Worm (Caenorhabditis elegans) whole organism, young adult: ENCODE measurements around the gene rpl-15.

Experiments used
- B0261.1 ChIP-seq: sonication (generic microtip); optimal IDR thresholded peaks from 2 replicates; lab custom pipeline; 2016; ENCODE audit warnings: mild to moderate bottlenecking, missing genetic modification characterization, moderate library complexity, missing compliant biosample characterization
- B0336.3 ChIP-seq: fragments of 200-800 bp; sonication (Bioruptor generic); IDR thresholded peaks from 2 replicates; pipeline ENCODE4 v1.3.6; 2022; ENCODE audit warnings: missing genetic modification characterization, missing compliant biosample characterization
- C06A6.2 ChIP-seq: fragments of 200-800 bp; sonication (Bioruptor generic); conservative IDR thresholded peaks from 2 replicates; pipeline ENCODE4 v1.3.6; 2022; ENCODE audit warnings: missing genetic modification characterization, missing compliant biosample characterization
- C17E4.6 ChIP-seq: fragments of 200-800 bp; sonication (Bioruptor generic); IDR thresholded peaks from 2 replicates; pipeline ENCODE4 v1.3.6; 2022; ENCODE audit warnings: missing genetic modification reagents, missing genetic modification characterization, missing compliant biosample characterization
- F10E7.11 ChIP-seq: sonication (generic microtip); optimal IDR thresholded peaks from 2 replicates; lab custom pipeline; 2017; ENCODE audit warnings: mild to moderate bottlenecking, missing genetic modification characterization, moderate library complexity, missing compliant biosample characterization
- F23B12.7 ChIP-seq: sonication (generic microtip); optimal IDR thresholded peaks from 2 replicates; lab custom pipeline; 2017; ENCODE audit warnings: missing genetic modification characterization, mild to moderate bottlenecking, missing compliant biosample characterization, antibody characterized with exemption, moderate library complexity; ENCODE audit not compliant: insufficient read depth
- F37B4.10 ChIP-seq: fragments of 200-800 bp; sonication (Bioruptor generic); IDR thresholded peaks from 2 replicates; pipeline ENCODE4 v1.3.6; 2022; ENCODE audit warnings: missing genetic modification characterization, missing compliant biosample characterization
- F55B11.4 ChIP-seq: sonication (generic microtip); optimal IDR thresholded peaks from 2 replicates; lab custom pipeline; 2016; ENCODE audit warnings: missing compliant biosample characterization, missing genetic modification characterization, borderline replicate concordance; ENCODE audit not compliant: insufficient read depth
- Y53F4B.3 ChIP-seq: fragments of 200-800 bp; sonication (Bioruptor generic); IDR thresholded peaks from 2 replicates; pipeline ENCODE4 v1.3.6; 2022; ENCODE audit warnings: missing genetic modification reagents, missing genetic modification characterization, missing compliant biosample characterization
- Y53G8AR.9 ChIP-seq: fragments of 200-800 bp; sonication (Bioruptor generic); conservative IDR thresholded peaks from 2 replicates; pipeline ENCODE4 v1.3.6; 2022; ENCODE audit warnings: missing genetic modification reagents, missing genetic modification characterization, missing compliant biosample characterization
- Y56A3A.18 ChIP-seq: fragments of 200-800 bp; sonication (Bioruptor generic); IDR thresholded peaks from 2 replicates; pipeline ENCODE4 v1.3.6; 2022; ENCODE audit warnings: missing genetic modification reagents, missing genetic modification characterization, missing compliant biosample characterization
- Y95B8A.8 ChIP-seq: fragments of 200-800 bp; sonication (Bioruptor generic); IDR thresholded peaks from 2 replicates; pipeline ENCODE4 v1.3.6; 2022; ENCODE audit warnings: missing genetic modification reagents, missing genetic modification characterization, missing compliant biosample characterization
- ZK185.1 ChIP-seq: sonication (generic microtip); optimal IDR thresholded peaks from 2 replicates; lab custom pipeline; 2016; ENCODE audit warnings: mild to moderate bottlenecking, missing genetic modification characterization, missing compliant biosample characterization; ENCODE audit not compliant: poor library complexity, severe bottlenecking
- aptf-2 ChIP-seq: fragments of 200-800 bp; sonication (Bioruptor generic); conservative IDR thresholded peaks from 2 replicates; pipeline ENCODE4 v1.3.6; 2022; ENCODE audit warnings: missing genetic modification reagents, missing genetic modification characterization, missing compliant biosample characterization
- atf-7 ChIP-seq: sonication (generic microtip); optimal IDR thresholded peaks from 2 replicates; lab custom pipeline; 2017; ENCODE audit warnings: mild to moderate bottlenecking, missing genetic modification characterization, missing compliant biosample characterization
- attf-5 ChIP-seq: fragments of 200-800 bp; sonication (Bioruptor generic); optimal IDR thresholded peaks from 2 replicates; lab custom pipeline; 2018; ENCODE audit warnings: mild to moderate bottlenecking, missing genetic modification characterization, missing compliant biosample characterization
- ccch-3 ChIP-seq: fragments of 200-800 bp; sonication (Bioruptor generic); optimal IDR thresholded peaks from 2 replicates; lab custom pipeline; 2018; ENCODE audit warnings: mild to moderate bottlenecking, missing genetic modification characterization, missing compliant biosample characterization
- ceh-100 ChIP-seq: fragments of 200-800 bp; sonication (Bioruptor generic); IDR thresholded peaks from 2 replicates; pipeline ENCODE4 v1.3.6; 2022; ENCODE audit warnings: missing genetic modification reagents, missing genetic modification characterization, missing compliant biosample characterization
- ceh-40 ChIP-seq: fragments of 200-800 bp; sonication (Bioruptor generic); IDR thresholded peaks from 2 replicates; pipeline ENCODE4 v1.3.6; 2022; ENCODE audit warnings: missing genetic modification characterization, missing compliant biosample characterization
- chd-7 ChIP-seq: sonication (generic microtip); optimal IDR thresholded peaks from 2 replicates; lab custom pipeline; 2016; ENCODE audit warnings: mild to moderate bottlenecking, missing genetic modification characterization, moderate library complexity, missing compliant biosample characterization
- dox-1 ChIP-seq: fragments of 200-800 bp; sonication (Bioruptor generic); IDR thresholded peaks from 2 replicates; pipeline ENCODE4 v1.3.6; 2022; ENCODE audit warnings: missing genetic modification reagents, missing genetic modification characterization, missing compliant biosample characterization
- dpl-1 ChIP-seq: fragments of 150-350 bp; optimal IDR thresholded peaks from 2 replicates; lab custom pipeline; 2014; ENCODE audit warnings: missing biosample characterization, missing genetic modification reagents, missing genetic modification characterization
- fkh-3 ChIP-seq: sonication (generic microtip); optimal IDR thresholded peaks from 2 replicates; lab custom pipeline; 2016; ENCODE audit warnings: mild to moderate bottlenecking, missing genetic modification characterization, missing compliant biosample characterization
- hlh-12 ChIP-seq: sonication (generic microtip); optimal IDR thresholded peaks from 2 replicates; lab custom pipeline; 2016; ENCODE audit warnings: missing genetic modification characterization, missing compliant biosample characterization
- hmg-1.2 ChIP-seq: fragments of 200-800 bp; sonication (Bioruptor generic); IDR thresholded peaks from 2 replicates; pipeline ENCODE4 v1.3.6; 2022; ENCODE audit warnings: missing genetic modification reagents, missing genetic modification characterization, missing compliant biosample characterization
- lag-1 ChIP-seq: fragments of 200-800 bp; sonication (Bioruptor generic); IDR thresholded peaks from 2 replicates; pipeline ENCODE4 v1.3.6; 2022; ENCODE audit warnings: missing genetic modification reagents, missing genetic modification characterization, missing compliant biosample characterization
- let-607 ChIP-seq, 2 experiments: fragments of 200-800 bp in 1 of 2; sonication (Bioruptor generic) in 1 of 2; sonication (generic microtip) in 1 of 2; optimal IDR thresholded peaks; 2 replicates each; lab custom pipeline; 2016 to 2018; ENCODE audit warnings: mild to moderate bottlenecking in 2 of 2, missing compliant biosample characterization in 2 of 2, missing genetic modification characterization in 2 of 2, moderate library complexity in 2 of 2, missing genotype in 1 of 2
- lin-26 ChIP-seq: fragments of 200-800 bp; sonication (Bioruptor generic); IDR thresholded peaks from 2 replicates; pipeline ENCODE4 v1.3.6; 2022; ENCODE audit warnings: missing genetic modification reagents, missing genetic modification characterization, missing compliant biosample characterization
- lin-40 ChIP-seq: sonication (generic microtip); optimal IDR thresholded peaks from 2 replicates; lab custom pipeline; 2016; ENCODE audit warnings: missing genetic modification characterization, mild to moderate bottlenecking, missing compliant biosample characterization, missing genotype, missing genetic modification reagents
- mcd-1 ChIP-seq: fragments of 200-800 bp; sonication (Bioruptor generic); IDR thresholded peaks from 2 replicates; pipeline ENCODE4 v1.3.6; 2022; ENCODE audit warnings: missing genetic modification reagents, missing genetic modification characterization, missing compliant biosample characterization
- nfya-2 ChIP-seq: fragments of 200-800 bp; sonication (Bioruptor generic); IDR thresholded peaks from 2 replicates; pipeline ENCODE4 v1.3.6; 2022; ENCODE audit warnings: missing genetic modification reagents, missing genetic modification characterization, missing compliant biosample characterization
- nhr-80 ChIP-seq: sonication (generic microtip); optimal IDR thresholded peaks from 2 replicates; lab custom pipeline; 2016; ENCODE audit warnings: missing genetic modification characterization, missing compliant biosample characterization
- rcor-1 ChIP-seq: fragments of 200-800 bp; sonication (Bioruptor generic); IDR thresholded peaks from 2 replicates; pipeline ENCODE4 v1.3.6; 2022; ENCODE audit warnings: missing genetic modification reagents, missing genetic modification characterization, missing compliant biosample characterization
- rpc-1 ChIP-seq, 2 experiments: fragments of 150-350 bp in 1 of 2; sonication (generic microtip) in 1 of 2; optimal IDR thresholded peaks; 2 replicates each; lab custom pipeline; 2014 to 2018; ENCODE audit warnings: missing biosample characterization in 1 of 2, missing genetic modification characterization in 1 of 2, missing genetic modification reagents in 1 of 2, missing genotype in 1 of 2
- tbp1 ChIP-seq: fragments of 200-800 bp; sonication (Bioruptor generic); optimal IDR thresholded peaks from 2 replicates; lab custom pipeline; 2018; ENCODE audit warnings: mild to moderate bottlenecking, missing genetic modification characterization, missing compliant biosample characterization
- tlf-1 ChIP-seq: fragments of 200-800 bp; sonication (Bioruptor generic); optimal IDR thresholded peaks from 2 replicates; lab custom pipeline; 2018; ENCODE audit warnings: mild to moderate bottlenecking, missing genetic modification characterization, missing compliant biosample characterization
- unc-62 ChIP-seq: fragments of 150-350 bp; optimal IDR thresholded peaks from 2 replicates; lab custom pipeline; 2014; ENCODE audit warnings: missing biosample characterization, missing genetic modification reagents, missing genetic modification characterization
- zfh-2 ChIP-seq: fragments of 200-800 bp; sonication (Bioruptor generic); conservative IDR thresholded peaks from 2 replicates; pipeline ENCODE4 v1.3.6; 2022; ENCODE audit warnings: missing genetic modification reagents, missing genetic modification characterization, missing compliant biosample characterization
- ztf-26 ChIP-seq: sonication (generic microtip); optimal IDR thresholded peaks from 2 replicates; lab custom pipeline; 2017; ENCODE audit warnings: missing genetic modification characterization, missing compliant biosample characterization

rpl-15 gene

ce11 chrIV:643481-643880 lies 10.9 kb downstream of the rpl-15 start:
- TF ChIP-seq ceh-100 (GFP tag; lab: Robert Waterston, UW) (no peak), chd-7 (tag; lab: Kevin White, UChicago) (no peak), Y56A3A.18 (no peak), mcd-1 (GFP tag; lab: Robert Waterston, UW) (no peak), fkh-3 (tag; lab: Kevin White, UChicago) (no peak), B0336.3 (no peak), zfh-2 (no peak), ztf-26 (tag; lab: Kevin White, UChicago) (no peak), unc-62 (GFP tag; lab: Kevin White, UChicago) (no peak), lin-26 (GFP tag; lab: Robert Waterston, UW) (no peak), attf-5 (GFP tag; lab: Kevin White, UChicago) (no peak), aptf-2 (GFP tag; lab: Robert Waterston, UW) (no peak), hlh-12 (no peak), F37B4.10 (GFP tag; lab: Robert Waterston, UW) (no peak), lag-1 (no peak), tbp1 (no peak), atf-7 (tag; lab: Kevin White, UChicago) (no peak), ccch-3 (GFP tag; lab: Kevin White, UChicago) (no peak), let-607 (tag; optimal IDR thresholded peaks at IDR 0.05; lab: Kevin White, UChicago) (no peak), rcor-1 (no peak)

DNA sequence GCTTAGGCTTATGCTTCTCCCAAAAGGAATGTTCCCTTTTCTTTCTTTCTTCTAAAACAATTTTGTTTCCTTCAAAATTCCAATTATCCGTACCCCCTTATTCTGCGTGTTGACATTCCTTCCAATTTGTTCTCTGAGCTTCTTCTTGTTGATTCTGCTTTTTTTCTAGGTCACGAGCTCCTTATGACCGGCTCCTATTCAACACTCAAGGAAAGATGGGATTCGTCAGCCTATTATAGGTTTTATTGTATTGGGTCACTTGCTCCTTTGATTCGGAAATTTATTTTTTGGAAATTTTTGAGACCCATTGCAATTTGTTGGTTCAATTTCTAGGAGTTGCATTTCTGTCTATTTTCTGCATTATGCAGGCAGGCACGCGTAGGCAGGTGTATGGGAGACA lies 15.2 kb downstream of the rpl-15 start:
- TF ChIP-seq dpl-1 (no peak), Y53F4B.3 (no peak), tlf-1 (no peak), nfya-2 (GFP tag; lab: Robert Waterston, UW) (no peak), C17E4.6 (GFP tag; lab: Robert Waterston, UW) (no peak), B0261.1 (no peak), F23B12.7 (tag; lab: Kevin White, UChicago) (no peak), ccch-3 (GFP tag; lab: Kevin White, UChicago) (no peak), C06A6.2 (GFP tag; lab: Robert Waterston, UW) (no peak), F10E7.11 (tag; lab: Kevin White, UChicago) (no peak), aptf-2 (GFP tag; lab: Robert Waterston, UW) (no peak), F55B11.4 (tag; lab: Kevin White, UChicago) (no peak)

DNA sequence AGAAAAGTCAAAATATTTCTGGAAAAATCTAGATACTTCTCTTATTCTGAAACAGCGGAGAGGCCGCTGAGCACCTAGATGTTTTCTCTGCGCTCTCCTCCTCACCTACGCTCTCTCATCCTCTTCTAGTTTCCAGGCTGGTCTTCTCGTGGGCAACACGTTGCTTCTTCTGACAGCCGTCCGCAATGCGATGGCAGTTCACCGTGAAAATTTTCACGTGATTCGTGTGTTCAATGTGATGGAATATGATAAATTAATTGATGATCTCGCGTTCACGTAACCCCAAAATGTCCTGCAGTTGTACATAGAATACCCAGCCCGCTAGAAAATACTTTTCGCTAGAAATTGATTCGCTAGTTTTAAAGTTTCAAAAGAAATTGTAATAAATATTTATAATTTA lies 20.8 kb downstream of the rpl-15 start:
- no peak for TF ChIP-seq Y95B8A.8 (GFP tag; lab: Robert Waterston, UW)
- peak; percentile 9 for TF ChIP-seq lin-40 (tag; lab: Kevin White, UChicago)
- TF ChIP-seq hmg-1.2 (GFP tag; lab: Robert Waterston, UW) = peak; percentile 75

DNA sequence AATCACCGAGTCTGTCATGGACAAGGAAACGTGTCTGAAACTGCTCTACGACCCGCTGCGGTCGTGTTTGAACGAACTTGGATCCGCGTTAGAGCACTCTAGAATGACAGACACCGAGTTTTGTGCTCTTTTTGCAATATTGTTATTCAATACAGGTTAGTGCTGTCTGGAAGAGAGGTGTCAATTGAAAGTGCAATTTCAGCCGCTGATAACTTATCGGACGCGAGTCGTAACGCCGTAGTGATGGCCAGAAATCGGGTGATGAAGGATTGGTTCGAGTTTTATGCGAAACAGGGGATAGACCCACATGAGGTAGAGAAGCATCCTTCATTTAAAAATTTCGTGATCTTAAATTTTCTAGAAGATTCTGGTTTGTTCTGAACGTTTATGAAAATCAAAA lies 22.5 kb downstream of the rpl-15 start:
- TF ChIP-seq F10E7.11 (tag; lab: Kevin White, UChicago) = no peak
- peak; percentile 56 for TF ChIP-seq dox-1 (GFP tag; lab: Robert Waterston, UW)
- no peak for TF ChIP-seq rpc-1 (optimal IDR thresholded peaks at IDR 0.05; lab: Kevin White, UChicago)
- no peak for TF ChIP-seq rpc-1 (tag; optimal IDR thresholded peaks at IDR 0.05; lab: Kevin White, UChicago)
- peak; percentile 69 for TF ChIP-seq nhr-80 (tag; lab: Kevin White, UChicago)
- no peak for TF ChIP-seq ceh-40 (GFP tag; lab: Robert Waterston, UW)
- no peak for TF ChIP-seq ZK185.1 (tag; lab: Kevin White, UChicago)
- TF ChIP-seq let-607 (tag; optimal IDR thresholded peaks at IDR 0.05; lab: Kevin White, UChicago) = peak in 1 of 2 experiments; percentile 23
- TF ChIP-seq Y53G8AR.9 (GFP tag; lab: Robert Waterston, UW) = 0 out of 2 replicates have a peak, but pooled peaks have one; percentile 18
- no peak for TF ChIP-seq F37B4.10 (GFP tag; lab: Robert Waterston, UW)
- TF ChIP-seq lin-26 (GFP tag; lab: Robert Waterston, UW) = 0 out of 2 replicates have a peak, but pooled peaks have one; percentile 32
